Fruit fly (Drosophila melanogaster): ENCODE measurements around the gene Cip4.
A peak's percentile ranks its signal among the peaks of the same experiment; 100 is the strongest.

Gene Cip4

dm6 chr3L:4283428-4284089, 80.3 kb downstream of the Cip4 start, which contains the start of the genes srw and CG1316:
TSS of gene srw (minus strand) at chr3L:4283478.
TSS of gene CG1316 (plus strand) at chr3L:4283851.
- TF ChIP-seq CG17806 (tag; optimal IDR thresholded peaks at IDR 0.05) (no peak), Snoo (tag; optimal IDR thresholded peaks at IDR 0.05) (peak; percentile 4), CG9948 (tag; optimal IDR thresholded peaks at IDR 0.05) (no peak), Ets98B (GFP tag; IDR thresholded peaks at IDR 0.05) (no peak), D1 (tag; optimal IDR thresholded peaks at IDR 0.05) (no peak), CG4496 (GFP tag; IDR thresholded peaks at IDR 0.05) (peak; percentile 11; the same call in 1 of the 3 replicates), CG15710 (tag; optimal IDR thresholded peaks at IDR 0.05) (no peak), CG8159 (tag; optimal IDR thresholded peaks at IDR 0.05) (no peak), CG34367 (tag; optimal IDR thresholded peaks at IDR 0.05) (no peak), gl (tag; optimal IDR thresholded peaks at IDR 0.05) (no peak), fd96Ca (GFP tag; IDR thresholded peaks at IDR 0.05) (no peak), CG32121 (GFP tag; IDR thresholded peaks at IDR 0.05) (no peak)

DNA sequence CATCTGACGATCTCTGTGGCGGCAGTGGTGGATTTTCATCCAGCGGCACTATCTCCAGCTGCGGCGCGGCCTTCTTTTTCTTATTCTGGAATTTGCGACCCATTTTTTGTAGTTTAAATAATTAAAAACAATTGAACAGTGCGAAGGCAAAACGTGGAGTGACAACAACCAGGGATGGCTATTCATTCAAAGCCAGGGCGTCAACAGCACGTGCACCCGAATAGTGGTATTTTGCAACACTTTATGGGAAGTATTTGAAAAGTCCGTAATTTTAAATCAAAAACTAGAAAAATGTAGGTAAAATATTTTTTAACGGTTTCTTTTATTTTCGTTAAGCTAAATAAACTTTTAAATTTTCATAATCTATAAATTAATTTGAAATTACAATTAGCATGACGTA, 81.3 kb downstream of the Cip4 start, which contains the start of gene CG11583:
Gene CG11583, minus strand, starts transcription at position 191 of the 400 bp plus-strand sequence.
- TF ChIP-seq CG4496 (GFP tag; IDR thresholded peaks at IDR 0.05) (0 out of 3 replicates have a peak, but pooled peaks have one; percentile 31), D1 (tag; optimal IDR thresholded peaks at IDR 0.05) (no peak)

- no peak for TF ChIP-seq Pif1B (GFP tag; optimal IDR thresholded peaks at IDR 0.05)
- no peak for TF ChIP-seq D1 (tag; optimal IDR thresholded peaks at IDR 0.05)
- no peak for TF ChIP-seq rn (GFP tag; IDR thresholded peaks at IDR 0.05)
Measured at dm6 chr3L:4277796-4278195, 86.1 kb downstream of the Cip4 start, which contains the start of gene Ctl1. TSS of gene Ctl1 (plus strand) at chr3L:4277962.

Data from whole organism, pupa.